Worm (Caenorhabditis elegans): ENCODE measurements around the gene glr-4.

DNA sequence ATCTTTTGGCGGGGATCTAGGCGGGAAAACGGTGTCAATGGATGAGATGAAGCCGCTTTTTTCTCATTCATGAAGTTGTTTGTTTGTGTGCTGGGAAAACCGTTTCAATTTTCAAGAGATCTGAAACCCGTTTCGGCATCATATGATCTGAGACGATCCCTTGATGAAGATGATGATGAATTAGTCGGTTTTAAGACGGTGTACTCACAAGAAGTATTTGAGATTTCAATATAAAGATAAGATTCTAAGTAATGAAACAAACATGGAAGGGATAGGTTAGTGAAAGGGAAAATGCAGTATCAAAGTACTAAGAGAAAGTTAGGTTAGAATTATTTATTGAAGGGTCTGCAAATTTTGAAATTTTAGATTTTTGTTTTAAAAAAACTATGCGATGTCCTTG, 14.0 kb upstream of the glr-4 start:
- TF ChIP-seq nhr-27 (tag; optimal IDR thresholded peaks at IDR 0.05) (no peak), snpc-4 (GFP tag; optimal IDR thresholded peaks at IDR 0.05) (no peak), snpc-4 (tag; optimal IDR thresholded peaks at IDR 0.05) (no peak), cebp-2 (GFP tag; IDR thresholded peaks at IDR 0.05) (no peak), hlh-12 (tag; optimal IDR thresholded peaks at IDR 0.05) (no peak), F39B2.1 (GFP tag; IDR thresholded peaks at IDR 0.05) (no peak), ceh-100 (GFP tag; IDR thresholded peaks at IDR 0.05) (no peak), pha-4 (tag; optimal IDR thresholded peaks at IDR 0.05) (no peak), unc-130 (GFP tag; optimal IDR thresholded peaks at IDR 0.05) (no peak), gei-17 (GFP tag; optimal IDR thresholded peaks at IDR 0.05) (no peak)
